Worm (Caenorhabditis elegans): ENCODE measurements around the gene aat-8.

- TF ChIP-seq pes-1 (GFP tag; IDR thresholded peaks at IDR 0.05) (no peak), hnd-1 (tag; optimal IDR thresholded peaks at IDR 0.05) (no peak), B0310.2 (tag; optimal IDR thresholded peaks at IDR 0.05) (no peak), ama-1 (optimal IDR thresholded peaks at IDR 0.05) (no peak), flt-1 (GFP tag; IDR thresholded peaks at IDR 0.05) (no peak), F13C5.2 (tag; optimal IDR thresholded peaks at IDR 0.05) (no peak), tbx-11 (GFP tag; IDR thresholded peaks at IDR 0.05) (no peak), hmg-4 (GFP tag; optimal IDR thresholded peaks at IDR 0.05) (no peak), tbx-37 (GFP tag; conservative IDR thresholded peaks at IDR 0.05) (no peak), ceh-13 (GFP tag; optimal IDR thresholded peaks at IDR 0.05) (no peak), ceh-36 (tag; optimal IDR thresholded peaks at IDR 0.05) (no peak), aly-1 (tag; optimal IDR thresholded peaks at IDR 0.05) (no peak), scrt-1 (GFP tag; IDR thresholded peaks at IDR 0.05) (no peak), hmbx-1 (tag; optimal IDR thresholded peaks at IDR 0.05) (no peak)
Measured at ce11 chrIV:3844584-3844983, 20.3 kb downstream of the aat-8 start.

All from whole organism, early embryonic.